Worm (Caenorhabditis elegans) whole organism, young adult: ENCODE results near the gene K08B12.3.
A peak's percentile ranks its signal among the peaks of the same experiment; 100 is the strongest.

Source experiments
- B0035.1 ChIP-seq: sonication (generic microtip); optimal IDR thresholded peaks from 2 replicates; lab custom pipeline; 2016; ENCODE audit warnings: missing genetic modification characterization, mild to moderate bottlenecking, missing compliant biosample characterization, missing genotype, missing genetic modification reagents
- B0261.1 ChIP-seq: sonication (generic microtip); optimal IDR thresholded peaks from 2 replicates; lab custom pipeline; 2016; ENCODE audit warnings: mild to moderate bottlenecking, missing genetic modification characterization, moderate library complexity, missing compliant biosample characterization
- B0336.3 ChIP-seq: fragments of 200-800 bp; sonication (Bioruptor generic); IDR thresholded peaks from 2 replicates; pipeline ENCODE4 v1.3.6; 2022; ENCODE audit warnings: missing genetic modification characterization, missing compliant biosample characterization
- C17E4.6 ChIP-seq: fragments of 200-800 bp; sonication (Bioruptor generic); IDR thresholded peaks from 2 replicates; pipeline ENCODE4 v1.3.6; 2022; ENCODE audit warnings: missing genetic modification reagents, missing genetic modification characterization, missing compliant biosample characterization
- F39B2.1 ChIP-seq: fragments of 200-800 bp; sonication (Bioruptor generic); IDR thresholded peaks from 2 replicates; pipeline ENCODE4 v1.3.6; 2022; ENCODE audit warnings: missing genetic modification reagents, missing genetic modification characterization, missing compliant biosample characterization
- F49E8.2 ChIP-seq: sonication (generic microtip); optimal IDR thresholded peaks from 3 replicates; lab custom pipeline; 2017; ENCODE audit warnings: missing genetic modification characterization, mild to moderate bottlenecking, missing compliant biosample characterization, antibody characterized with exemption, moderate library complexity; ENCODE audit not compliant: insufficient read depth
- F52B5.7 ChIP-seq: sonication (generic microtip); optimal IDR thresholded peaks from 2 replicates; lab custom pipeline; 2016; ENCODE audit warnings: mild to moderate bottlenecking, missing genetic modification characterization, missing compliant biosample characterization
- F55B11.4 ChIP-seq: sonication (generic microtip); optimal IDR thresholded peaks from 2 replicates; lab custom pipeline; 2016; ENCODE audit warnings: missing compliant biosample characterization, missing genetic modification characterization, borderline replicate concordance; ENCODE audit not compliant: insufficient read depth
- F57C9.4 ChIP-seq: sonication (generic microtip); optimal IDR thresholded peaks from 2 replicates; lab custom pipeline; 2017; ENCODE audit warnings: mild to moderate bottlenecking, missing genetic modification characterization, missing compliant biosample characterization
- K11D2.4 ChIP-seq: fragments of 200-800 bp; sonication (Bioruptor generic); IDR thresholded peaks from 2 replicates; pipeline ENCODE4 v1.3.6; 2022; ENCODE audit warnings: missing genetic modification reagents, missing genetic modification characterization, missing compliant biosample characterization
- T07F8.4 ChIP-seq: sonication (generic microtip); optimal IDR thresholded peaks from 2 replicates; lab custom pipeline; 2016; ENCODE audit warnings: mild to moderate bottlenecking, missing genetic modification characterization, moderate library complexity, missing compliant biosample characterization
- Y67H2A.10 ChIP-seq: fragments of 200-800 bp; sonication (Bioruptor generic); conservative IDR thresholded peaks from 2 replicates; pipeline ENCODE4 v1.3.6; 2022; ENCODE audit warnings: missing genetic modification reagents, missing genetic modification characterization, missing compliant biosample characterization
- akir-1 ChIP-seq: fragments of 200-800 bp; sonication (Bioruptor generic); optimal IDR thresholded peaks from 2 replicates; lab custom pipeline; 2018; ENCODE audit warnings: mild to moderate bottlenecking, missing genetic modification characterization, moderate library complexity, missing compliant biosample characterization
- atf-7 ChIP-seq: sonication (generic microtip); optimal IDR thresholded peaks from 2 replicates; lab custom pipeline; 2017; ENCODE audit warnings: mild to moderate bottlenecking, missing genetic modification characterization, missing compliant biosample characterization
- attf-5 ChIP-seq: fragments of 200-800 bp; sonication (Bioruptor generic); optimal IDR thresholded peaks from 2 replicates; lab custom pipeline; 2018; ENCODE audit warnings: mild to moderate bottlenecking, missing genetic modification characterization, missing compliant biosample characterization
- attf-6 ChIP-seq: fragments of 200-800 bp; sonication (Bioruptor generic); IDR thresholded peaks from 2 replicates; pipeline ENCODE4 v1.3.6; 2022; ENCODE audit warnings: missing genetic modification reagents, missing genetic modification characterization, missing compliant biosample characterization
- bed-1 ChIP-seq: fragments of 200-800 bp; sonication (Bioruptor generic); IDR thresholded peaks from 2 replicates; pipeline ENCODE4 v1.3.6; 2022; ENCODE audit warnings: missing genetic modification reagents, missing genetic modification characterization, missing compliant biosample characterization
- bed-2 ChIP-seq: fragments of 200-800 bp; sonication (Bioruptor generic); IDR thresholded peaks from 2 replicates; pipeline ENCODE4 v1.3.6; 2022; ENCODE audit warnings: missing genetic modification reagents, missing genetic modification characterization, missing compliant biosample characterization
- cebp-2 ChIP-seq: fragments of 200-800 bp; sonication (Bioruptor generic); IDR thresholded peaks from 2 replicates; pipeline ENCODE4 v1.3.6; 2022; ENCODE audit warnings: missing genetic modification characterization, missing compliant biosample characterization
- ceh-27 ChIP-seq: fragments of 200-800 bp; sonication (Bioruptor generic); optimal IDR thresholded peaks from 2 replicates; lab custom pipeline; 2018; ENCODE audit warnings: mild to moderate bottlenecking, missing genetic modification characterization, moderate library complexity, missing compliant biosample characterization
- ceh-58 ChIP-seq: fragments of 200-800 bp; sonication (Bioruptor generic); IDR thresholded peaks from 2 replicates; pipeline ENCODE4 v1.3.6; 2022; ENCODE audit warnings: missing genetic modification characterization, missing compliant biosample characterization
- ceh-79 ChIP-seq: sonication (generic microtip); optimal IDR thresholded peaks from 2 replicates; lab custom pipeline; 2017; ENCODE audit warnings: mild to moderate bottlenecking, missing genetic modification characterization, missing compliant biosample characterization
- egl-18 ChIP-seq: fragments of 200-800 bp; sonication (Bioruptor generic); IDR thresholded peaks from 2 replicates; pipeline ENCODE4 v1.3.6; 2022; ENCODE audit warnings: missing genetic modification reagents, missing genetic modification characterization, missing compliant biosample characterization
- ekl-4 ChIP-seq: fragments of 200-800 bp; sonication (Bioruptor generic); IDR thresholded peaks from 2 replicates; pipeline ENCODE4 v1.3.6; 2022; ENCODE audit warnings: missing genetic modification reagents, missing genetic modification characterization, missing compliant biosample characterization
- hmg-20 ChIP-seq: fragments of 200-800 bp; sonication (Bioruptor generic); IDR thresholded peaks from 2 replicates; pipeline ENCODE4 v1.3.6; 2022; ENCODE audit warnings: missing genetic modification reagents, missing genetic modification characterization, missing compliant biosample characterization
- hsf-1 ChIP-seq: fragments of 200-800 bp; sonication (Bioruptor generic); IDR thresholded peaks from 2 replicates; pipeline ENCODE4 v1.3.6; 2022; ENCODE audit warnings: missing genetic modification reagents, missing genetic modification characterization, missing compliant biosample characterization
- lin-26 ChIP-seq: fragments of 200-800 bp; sonication (Bioruptor generic); IDR thresholded peaks from 2 replicates; pipeline ENCODE4 v1.3.6; 2022; ENCODE audit warnings: missing genetic modification reagents, missing genetic modification characterization, missing compliant biosample characterization
- lin-35 ChIP-seq, 3 experiments: fragments of 150-350 bp in 2 of 3; sonication (generic microtip) in 1 of 3; optimal IDR thresholded peaks; 2 replicates each; lab custom pipeline; 2014 to 2018; ENCODE audit warnings: missing biosample characterization in 3 of 3, missing genetic modification characterization in 3 of 3, missing genetic modification reagents in 3 of 3
- lin-40 ChIP-seq: sonication (generic microtip); optimal IDR thresholded peaks from 2 replicates; lab custom pipeline; 2016; ENCODE audit warnings: missing genetic modification characterization, mild to moderate bottlenecking, missing compliant biosample characterization, missing genotype, missing genetic modification reagents
- madf-3 ChIP-seq: fragments of 200-800 bp; sonication (Bioruptor generic); IDR thresholded peaks from 2 replicates; pipeline ENCODE4 v1.3.6; 2022; ENCODE audit warnings: missing genetic modification reagents, missing genetic modification characterization, missing compliant biosample characterization
- madf-8 ChIP-seq: fragments of 200-800 bp; sonication (Bioruptor generic); conservative IDR thresholded peaks from 2 replicates; pipeline ENCODE4 v1.3.6; 2022; ENCODE audit warnings: missing genetic modification reagents, missing genetic modification characterization, missing compliant biosample characterization
- mes-4 ChIP-seq: sonication (generic microtip); optimal IDR thresholded peaks from 2 replicates; lab custom pipeline; 2016; ENCODE audit warnings: missing genotype, missing genetic modification characterization, missing compliant biosample characterization
- nhr-179 ChIP-seq: sonication (generic microtip); optimal IDR thresholded peaks from 2 replicates; lab custom pipeline; 2016; ENCODE audit warnings: mild to moderate bottlenecking, missing genetic modification characterization, missing compliant biosample characterization
- nhr-27 ChIP-seq: fragments of 200-800 bp; sonication (Bioruptor generic); optimal IDR thresholded peaks from 2 replicates; lab custom pipeline; 2018; ENCODE audit warnings: mild to moderate bottlenecking, missing genetic modification characterization, moderate library complexity, missing compliant biosample characterization
- nhr-90 ChIP-seq: sonication (generic microtip); optimal IDR thresholded peaks from 2 replicates; lab custom pipeline; 2016; ENCODE audit warnings: missing genotype, mild to moderate bottlenecking, missing genetic modification characterization, missing compliant biosample characterization
- repo-1 ChIP-seq: sonication (generic microtip); optimal IDR thresholded peaks from 2 replicates; lab custom pipeline; 2017; ENCODE audit warnings: mild to moderate bottlenecking, missing genetic modification characterization, missing compliant biosample characterization
- rpc-1 ChIP-seq, 2 experiments: fragments of 150-350 bp in 1 of 2; sonication (generic microtip) in 1 of 2; optimal IDR thresholded peaks; 2 replicates each; lab custom pipeline; 2014 to 2018; ENCODE audit warnings: missing biosample characterization in 1 of 2, missing genetic modification characterization in 1 of 2, missing genetic modification reagents in 1 of 2, missing genotype in 1 of 2
- snpc-1.3 ChIP-seq: sonication (generic microtip); optimal IDR thresholded peaks from 2 replicates; lab custom pipeline; 2017; ENCODE audit warnings: missing genetic modification characterization, mild to moderate bottlenecking, missing compliant biosample characterization, antibody characterized with exemption, moderate library complexity, missing genotype, missing genetic modification reagents; ENCODE audit not compliant: insufficient read depth
- snpc-4 ChIP-seq, 5 experiments: fragments of 150-350 bp in 1 of 5; sonication (generic microtip) in 4 of 5; optimal IDR thresholded peaks; 2 replicates each; lab custom pipeline; 2014 to 2018; ENCODE audit warnings: missing genetic modification characterization in 5 of 5, missing biosample characterization in 3 of 5, antibody characterized with exemption in 2 of 5, mild to moderate bottlenecking in 2 of 5, missing compliant biosample characterization in 2 of 5, missing genotype in 2 of 5, moderate library complexity in 2 of 5, missing genetic modification reagents in 1 of 5
- somi-1 ChIP-seq: fragments of 200-800 bp; sonication (Bioruptor generic); optimal IDR thresholded peaks from 2 replicates; lab custom pipeline; 2018; ENCODE audit warnings: mild to moderate bottlenecking, missing genetic modification characterization, missing compliant biosample characterization
- tbp1 ChIP-seq: fragments of 200-800 bp; sonication (Bioruptor generic); optimal IDR thresholded peaks from 2 replicates; lab custom pipeline; 2018; ENCODE audit warnings: mild to moderate bottlenecking, missing genetic modification characterization, missing compliant biosample characterization
- tlf-1 ChIP-seq: fragments of 200-800 bp; sonication (Bioruptor generic); optimal IDR thresholded peaks from 2 replicates; lab custom pipeline; 2018; ENCODE audit warnings: mild to moderate bottlenecking, missing genetic modification characterization, missing compliant biosample characterization
- unc-130 ChIP-seq: sonication (generic microtip); optimal IDR thresholded peaks from 2 replicates; lab custom pipeline; 2016; ENCODE audit warnings: missing genetic modification reagents, missing genetic modification characterization, missing compliant biosample characterization
- ztf-26 ChIP-seq: sonication (generic microtip); optimal IDR thresholded peaks from 2 replicates; lab custom pipeline; 2017; ENCODE audit warnings: missing genetic modification characterization, missing compliant biosample characterization

Gene K08B12.3

ce11 chrV:6227326-6228246 is 7.4 kb upstream of the K08B12.3 start (continued):
- TF ChIP-seq ceh-27 (GFP tag; lab: Kevin White, UChicago) (peak; percentile 60), snpc-1.3 (no peak), F49E8.2 (no peak), bed-1 (GFP tag; lab: Robert Waterston, UW) (0 out of 2 replicates have a peak, but pooled peaks have one; percentile 60), hmg-20 (GFP tag; lab: Robert Waterston, UW) (no peak), attf-6 (GFP tag; lab: Robert Waterston, UW) (no peak), repo-1 (peak; percentile 77), B0261.1 (tag; lab: Kevin White, UChicago) (no peak), lin-26 (GFP tag; lab: Robert Waterston, UW) (peak; percentile 76; the same call in 1 of the 2 replicates), Y67H2A.10 (GFP tag; lab: Robert Waterston, UW) (no peak), ztf-26 (tag; lab: Kevin White, UChicago) (peak; percentile 86), F57C9.4 (tag; lab: Kevin White, UChicago) (no peak), ceh-79 (tag; lab: Kevin White, UChicago) (no peak), madf-3 (peak; percentile 50; the same call in 1 of the 2 replicates), egl-18 (GFP tag; lab: Robert Waterston, UW) (peak; percentile 79), atf-7 (tag; lab: Kevin White, UChicago) (peak; percentile 88), mes-4 (tag; lab: Kevin White, UChicago) (no peak), lin-40 (tag; lab: Kevin White, UChicago) (peak; percentile 92), rpc-1 (optimal IDR thresholded peaks at IDR 0.05; lab: Kevin White, UChicago) (no peak), rpc-1 (tag; optimal IDR thresholded peaks at IDR 0.05; lab: Kevin White, UChicago) (no peak), attf-5 (GFP tag; lab: Kevin White, UChicago) (peak; percentile 56), C17E4.6 (GFP tag; lab: Robert Waterston, UW) (no peak; the same call in 1 of the 2 replicates), T07F8.4 (tag; lab: Kevin White, UChicago) (no peak), hsf-1 (GFP tag; lab: Robert Waterston, UW) (0 out of 2 replicates have a peak, but pooled peaks have one; percentile 22), nhr-179 (tag; lab: Kevin White, UChicago) (no peak), B0336.3 (GFP tag; lab: Robert Waterston, UW) (peak; percentile 89), K11D2.4 (peak; percentile 81; the same call in 1 of the 2 replicates), F55B11.4 (tag; lab: Kevin White, UChicago) (no peak), akir-1 (GFP tag; lab: Kevin White, UChicago) (peak; percentile 45), F39B2.1 (GFP tag; lab: Robert Waterston, UW) (0 out of 2 replicates have a peak, but pooled peaks have one; percentile 42), unc-130 (GFP tag; lab: Kevin White, UChicago) (no peak), lin-35 (GFP tag; optimal IDR thresholded peaks at IDR 0.05; lab: Kevin White, UChicago) (peak in 1 of 3 experiments; percentile 75), tlf-1 (GFP tag; lab: Kevin White, UChicago) (peak; percentile 36), ekl-4 (GFP tag; lab: Robert Waterston, UW) (peak; percentile 52; the same call in 1 of the 2 replicates), somi-1 (GFP tag; lab: Kevin White, UChicago) (peak; percentile 88), bed-2 (0 out of 2 replicates have a peak, but pooled peaks have one; percentile 38), nhr-27 (tag; lab: Kevin White, UChicago) (no peak), madf-8 (no peak), F52B5.7 (no peak), B0035.1 (tag; lab: Kevin White, UChicago) (peak; percentile 71), ceh-58 (no peak), cebp-2 (GFP tag; lab: Robert Waterston, UW) (no peak), snpc-4 (GFP tag; optimal IDR thresholded peaks at IDR 0.05; lab: Kevin White, UChicago) (no peak), snpc-4 (tag; optimal IDR thresholded peaks at IDR 0.05; lab: Kevin White, UChicago) (peak; percentile 58 to 69 (median 62)), tbp1 (GFP tag; lab: Kevin White, UChicago) (peak; percentile 52), nhr-90 (tag; lab: Kevin White, UChicago) (peak; percentile 26)
